Fruit fly (Drosophila melanogaster): ENCODE data around the gene CG45064.

CG45064 gene

DNA sequence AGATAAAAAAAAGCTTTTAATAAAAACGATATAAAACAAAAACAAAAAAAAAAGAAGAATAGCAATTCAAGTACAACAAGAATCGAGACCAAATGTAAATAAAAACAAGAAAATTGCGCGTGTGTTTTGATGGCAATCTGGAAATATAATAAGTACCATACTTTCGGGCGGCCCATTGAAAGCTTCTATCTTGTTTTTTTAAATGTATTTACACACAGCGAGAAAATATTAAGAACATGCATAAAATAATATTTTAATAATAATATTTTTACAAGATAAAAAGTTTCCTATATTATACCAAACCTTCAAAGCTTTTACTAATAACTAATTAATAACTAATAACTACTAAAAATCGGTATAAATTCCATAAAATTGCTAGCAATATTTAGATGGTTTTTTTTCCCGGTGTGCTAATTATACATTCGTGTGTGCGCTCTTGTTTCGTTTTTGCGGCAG, 41.9 kb downstream of the CG45064 start (continued):
- TF ChIP-seq cas (GFP tag; IDR thresholded peaks at IDR 0.05) (no peak), CG31441 (GFP tag; IDR thresholded peaks at IDR 0.05) (peak; percentile 64), Ptx1 (GFP tag; IDR thresholded peaks at IDR 0.05) (0 out of 2 replicates have a peak, but pooled peaks have one; percentile 11), CG6765 (GFP tag; optimal IDR thresholded peaks at IDR 0.05) (no peak), phol (tag; optimal IDR thresholded peaks at IDR 0.05) (peak; percentile 58), CG3847 (GFP tag; IDR thresholded peaks at IDR 0.05) (peak; percentile 37), CG7839 (tag; optimal IDR thresholded peaks at IDR 0.05) (peak; percentile 74), gem (tag; optimal IDR thresholded peaks at IDR 0.05) (peak; percentile 81), CG15269 (tag; optimal IDR thresholded peaks at IDR 0.05) (peak; percentile 72), CG12391 (tag; optimal IDR thresholded peaks at IDR 0.05) (peak; percentile 63), bsh (GFP tag; optimal IDR thresholded peaks at IDR 0.05) (peak in 1 of 2 experiments; percentile 64), lab (GFP tag; optimal IDR thresholded peaks at IDR 0.05) (peak; percentile 42), HLH3B (GFP tag; IDR thresholded peaks at IDR 0.05) (0 out of 2 replicates have a peak, but pooled peaks have one; percentile 23), esg (GFP tag; conservative IDR thresholded peaks at IDR 0.05) (peak; percentile 42), dysf (GFP tag; IDR thresholded peaks at IDR 0.05) (peak; percentile 56; the same call in 2 of the 3 replicates), gcm (GFP tag; optimal IDR thresholded peaks at IDR 0.05) (peak; percentile 56), bcd (GFP tag; optimal IDR thresholded peaks at IDR 0.05) (peak; percentile 15), NC2β (GFP tag; optimal IDR thresholded peaks at IDR 0.05) (no peak), Ssrp (tag; optimal IDR thresholded peaks at IDR 0.05) (peak; percentile 12), CG13296 (GFP tag; optimal IDR thresholded peaks at IDR 0.05) (peak; percentile 21), org-1 (GFP tag; optimal IDR thresholded peaks at IDR 0.05) (no peak), CG10979 (tag; optimal IDR thresholded peaks at IDR 0.05) (peak; percentile 56), rib (GFP tag; IDR thresholded peaks at IDR 0.05) (no peak), cwo (GFP tag; optimal IDR thresholded peaks at IDR 0.05) (peak; percentile 26), Blimp-1 (GFP tag; optimal IDR thresholded peaks at IDR 0.05) (peak; percentile 67), lilli (GFP tag; optimal IDR thresholded peaks at IDR 0.05) (peak; percentile 16), E2f2 (GFP tag; IDR thresholded peaks at IDR 0.05) (0 out of 2 replicates have a peak, but pooled peaks have one; percentile 23), CG2712 (tag; optimal IDR thresholded peaks at IDR 0.05) (peak; percentile 59), CG13123 (GFP tag; optimal IDR thresholded peaks at IDR 0.05) (no peak), fd102C (GFP tag; optimal IDR thresholded peaks at IDR 0.05) (no peak), CG10267 (tag; optimal IDR thresholded peaks at IDR 0.05) (peak; percentile 59), cad (GFP tag; optimal IDR thresholded peaks at IDR 0.05) (no peak), D (optimal IDR thresholded peaks at IDR 0.05) (no peak), D (GFP tag; optimal IDR thresholded peaks at IDR 0.05) (peak; percentile 31), CG3838 (GFP tag; optimal IDR thresholded peaks at IDR 0.05) (no peak), CG17328 (GFP tag; IDR thresholded peaks at IDR 0.05) (peak; percentile 23; the same call in 1 of the 2 replicates), Asciz (GFP tag; optimal IDR thresholded peaks at IDR 0.05) (peak; percentile 33), Abd-B (GFP tag; optimal IDR thresholded peaks at IDR 0.05) (peak; percentile 36), CG17829 (tag; optimal IDR thresholded peaks at IDR 0.05) (peak; percentile 42), CG13424 (tag; optimal IDR thresholded peaks at IDR 0.05) (peak; percentile 46), sima (GFP tag; optimal IDR thresholded peaks at IDR 0.05) (no peak), Oli (tag; optimal IDR thresholded peaks at IDR 0.05) (peak; percentile 55), exex (tag; optimal IDR thresholded peaks at IDR 0.05) (no peak), CG32532 (GFP tag; IDR thresholded peaks at IDR 0.05) (peak; percentile 76), E2f1 (GFP tag; IDR thresholded peaks at IDR 0.05) (peak; percentile 60; the same call in 1 of the 2 replicates), CG10147 (GFP tag; optimal IDR thresholded peaks at IDR 0.05) (peak; percentile 28), CG8388 (GFP tag; optimal IDR thresholded peaks at IDR 0.05) (peak; percentile 43), CG17361 (GFP tag; IDR thresholded peaks at IDR 0.05) (0 out of 3 replicates have a peak, but pooled peaks have one; percentile 43), CG18476 (GFP tag; optimal IDR thresholded peaks at IDR 0.05) (no peak), CG30431 (GFP tag; optimal IDR thresholded peaks at IDR 0.05) (no peak)
